Fruit fly (Drosophila melanogaster): ENCODE measurements around the gene Parg.

- TF ChIP-seq CG8478 (optimal IDR thresholded peaks at IDR 0.05) (no peak), CTCF (optimal IDR thresholded peaks at IDR 0.05) (no peak)
Observed at dm6 chrX:3680703-3681270, 9.5 kb upstream of the Parg start.

Data from S2 (cell line).